Worm (Caenorhabditis elegans) whole organism, L3 larva: ENCODE data around the gene F38A5.2.

ENCODE experiments used
- R02D3.7 ChIP-seq: fragments of 150-350 bp; optimal IDR thresholded peaks from 2 replicates; lab custom pipeline; 2014; ENCODE audit warnings: missing biosample characterization, missing genetic modification characterization
- ama-1 ChIP-seq: fragments of 150-350 bp; optimal IDR thresholded peaks from 2 replicates; lab custom pipeline; 2018
- ceh-82 ChIP-seq: fragments of 150-350 bp; optimal IDR thresholded peaks from 2 replicates; lab custom pipeline; 2014; ENCODE audit warnings: missing biosample characterization, missing genetic modification characterization
- nhr-76 ChIP-seq: fragments of 150-350 bp; sonication (generic microtip); optimal IDR thresholded peaks from 5 replicates; lab custom pipeline; 2014; ENCODE audit warnings: missing biosample characterization, missing genetic modification characterization
- ztf-11 ChIP-seq: fragments of 150-350 bp; optimal IDR thresholded peaks from 2 replicates; lab custom pipeline; 2014; ENCODE audit warnings: missing biosample characterization, missing genetic modification characterization
- ztf-4 ChIP-seq: fragments of 150-350 bp; optimal IDR thresholded peaks from 2 replicates; lab custom pipeline; 2014; ENCODE audit warnings: missing biosample characterization, missing genetic modification characterization

DNA sequence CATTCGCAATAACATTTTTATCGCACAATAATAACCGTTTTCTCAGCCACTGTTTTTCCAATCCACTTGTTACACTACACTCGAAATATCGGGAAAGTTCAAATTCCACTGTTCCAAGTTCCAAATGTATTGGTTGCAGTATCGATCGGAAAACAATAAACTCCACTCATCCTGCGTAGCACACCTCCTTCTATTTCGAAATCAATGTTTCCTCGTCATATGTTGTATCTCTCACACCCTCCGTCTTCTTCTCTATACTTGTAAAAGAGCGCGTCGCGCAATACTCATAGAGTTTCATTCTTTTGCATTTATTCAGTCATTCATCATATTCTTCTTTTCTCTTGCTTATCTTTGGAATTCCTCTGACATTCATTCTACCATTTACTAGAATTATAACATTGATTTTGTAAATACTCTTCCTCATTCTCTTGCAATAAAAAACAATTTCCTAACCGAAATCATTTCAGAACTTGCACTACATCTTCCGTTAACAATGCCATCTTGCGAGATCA is 16.1 kb upstream of the F38A5.2 start, which contains the start of gene sup-36:
- no peak for TF ChIP-seq ztf-11
- TF ChIP-seq ceh-82: no peak
- no peak for TF ChIP-seq ztf-4 (tag; lab: Kevin White, UChicago)
- no peak for TF ChIP-seq nhr-76 (tag; lab: Kevin White, UChicago)
- no peak for TF ChIP-seq R02D3.7 (tag; lab: Kevin White, UChicago)
- no peak for TF ChIP-seq ama-1 (lab: Kevin White, UChicago)
